Fruit fly (Drosophila melanogaster) whole organism, embryonic: ENCODE data around the gene CG33969.

Experiments
- Bgb ChIP-seq: fragments of 200-800 bp; sonication (Bioruptor generic); IDR thresholded peaks from 2 replicates; pipeline ENCODE4 v1.3.6; 2022; ENCODE audit warnings: missing biosample characterization, missing genetic modification characterization; ENCODE audit not compliant: partially characterized antibody
- CG10565 ChIP-seq: fragments of 200-800 bp; sonication (Bioruptor generic); optimal IDR thresholded peaks from 3 replicates; lab custom pipeline; 2016; ENCODE audit warnings: missing biosample characterization, mild to moderate bottlenecking, missing genetic modification characterization
- CG12104 ChIP-seq: fragments of 200-800 bp; sonication (Bioruptor generic); optimal IDR thresholded peaks from 3 replicates; lab custom pipeline; 2016; ENCODE audit warnings: missing biosample characterization, missing genetic modification characterization
- CG12769 ChIP-seq: fragments of 200-800 bp; sonication (Bioruptor generic); optimal IDR thresholded peaks from 2 replicates; lab custom pipeline; 2019; ENCODE audit warnings: missing biosample characterization, mild to moderate bottlenecking, missing genetic modification characterization, moderate library complexity
- CG13424 ChIP-seq: fragments of 200-800 bp; sonication (Bioruptor generic); optimal IDR thresholded peaks from 2 replicates; lab custom pipeline; 2019; ENCODE audit warnings: missing biosample characterization, mild to moderate bottlenecking, missing genetic modification characterization, moderate library complexity
- CG14050 ChIP-seq: fragments of 200-800 bp; sonication (Bioruptor generic); IDR thresholded peaks from 3 replicates; pipeline ENCODE4 v1.3.6; 2022; ENCODE audit warnings: missing biosample characterization, missing genetic modification characterization
- CG14667 ChIP-seq: fragments of 200-800 bp; sonication (Bioruptor generic); IDR thresholded peaks from 2 replicates; pipeline ENCODE4 v1.3.6; 2022; ENCODE audit warnings: missing biosample characterization, missing genetic modification characterization
- CG16863 ChIP-seq: fragments of 200-800 bp; sonication (Bioruptor generic); optimal IDR thresholded peaks from 3 replicates; lab custom pipeline; 2016; ENCODE audit warnings: missing biosample characterization, missing genetic modification characterization
- CG3995 ChIP-seq: fragments of 200-800 bp; sonication (Bioruptor generic); optimal IDR thresholded peaks from 3 replicates; lab custom pipeline; 2016; ENCODE audit warnings: missing biosample characterization, missing genetic modification characterization
- CG4282 ChIP-seq: fragments of 200-800 bp; sonication (Bioruptor generic); optimal IDR thresholded peaks from 2 replicates; lab custom pipeline; 2016; ENCODE audit warnings: missing biosample characterization, missing genetic modification characterization
- CG4424 ChIP-seq: fragments of 200-800 bp; sonication (Bioruptor generic); optimal IDR thresholded peaks from 3 replicates; lab custom pipeline; 2016; ENCODE audit warnings: missing biosample characterization, missing genetic modification characterization
- CG6854 ChIP-seq: fragments of 200-800 bp; sonication (Bioruptor generic); optimal IDR thresholded peaks from 3 replicates; lab custom pipeline; 2017; ENCODE audit warnings: missing biosample characterization, mild to moderate bottlenecking, missing genetic modification characterization
- CG7745 ChIP-seq: fragments of 200-800 bp; sonication (Bioruptor generic); optimal IDR thresholded peaks from 2 replicates; lab custom pipeline; 2018; ENCODE audit warnings: missing biosample characterization, mild to moderate bottlenecking, missing genetic modification characterization, moderate library complexity
- CG7928 ChIP-seq: fragments of 200-800 bp; sonication (Bioruptor generic); optimal IDR thresholded peaks from 2 replicates; lab custom pipeline; 2017; ENCODE audit warnings: missing biosample characterization, mild to moderate bottlenecking, missing genetic modification characterization
- CG8924 ChIP-seq: fragments of 200-800 bp; optimal IDR thresholded peaks from 3 replicates; lab custom pipeline; 2019; ENCODE audit warnings: missing biosample characterization, mild to moderate bottlenecking, missing genetic modification characterization, moderate library complexity
- Camta ChIP-seq: fragments of 200-800 bp; sonication (Bioruptor generic); optimal IDR thresholded peaks from 2 replicates; lab custom pipeline; 2016; ENCODE audit warnings: missing biosample characterization, missing genetic modification characterization
- D19A ChIP-seq: fragments of 200-800 bp; optimal IDR thresholded peaks from 3 replicates; lab custom pipeline; 2019; ENCODE audit warnings: missing biosample characterization, mild to moderate bottlenecking, missing genetic modification characterization, moderate library complexity
- Dad ChIP-seq: fragments of 200-800 bp; sonication (Bioruptor generic); optimal IDR thresholded peaks from 3 replicates; lab custom pipeline; 2016; ENCODE audit warnings: missing biosample characterization, missing genetic modification characterization
- Dip2 ChIP-seq: fragments of 200-800 bp; sonication (Bioruptor generic); IDR thresholded peaks from 2 replicates; pipeline ENCODE4 v1.3.6; 2022; ENCODE audit warnings: missing biosample characterization, missing genetic modification characterization
- Doc3 ChIP-seq: fragments of 200-800 bp; sonication (Bioruptor generic); IDR thresholded peaks from 3 replicates; pipeline ENCODE4 v1.3.6; 2022; ENCODE audit warnings: missing biosample characterization, missing genetic modification characterization; ENCODE audit not compliant: partially characterized antibody
- Fer3 ChIP-seq: fragments of 200-800 bp; sonication (Bioruptor generic); optimal IDR thresholded peaks from 2 replicates; lab custom pipeline; 2018; ENCODE audit warnings: missing biosample characterization, mild to moderate bottlenecking, missing genetic modification characterization, moderate library complexity
- Gsc ChIP-seq: fragments of 200-800 bp; sonication (Bioruptor generic); IDR thresholded peaks from 2 replicates; pipeline ENCODE4 v1.3.6; 2022; ENCODE audit warnings: missing biosample characterization, missing genetic modification characterization
- Hmx ChIP-seq: fragments of 200-800 bp; sonication (Bioruptor generic); optimal IDR thresholded peaks from 2 replicates; lab custom pipeline; 2016; ENCODE audit warnings: missing biosample characterization, missing genetic modification characterization
- Hr3 ChIP-seq: fragments of 200-800 bp; sonication (Bioruptor generic); optimal IDR thresholded peaks from 3 replicates; lab custom pipeline; 2016; ENCODE audit warnings: missing biosample characterization, missing genetic modification characterization
- MTF-1 ChIP-seq: fragments of 200-800 bp; sonication (Bioruptor generic); optimal IDR thresholded peaks from 2 replicates; lab custom pipeline; 2018; ENCODE audit warnings: missing biosample characterization, mild to moderate bottlenecking, missing genetic modification characterization, borderline replicate concordance
- NC2β ChIP-seq: fragments of 200-800 bp; sonication (Bioruptor generic); optimal IDR thresholded peaks from 2 replicates; lab custom pipeline; 2016; ENCODE audit warnings: missing biosample characterization, missing genetic modification characterization
- Rfx ChIP-seq: fragments of 200-800 bp; sonication (Bioruptor generic); IDR thresholded peaks from 2 replicates; pipeline ENCODE4 v1.3.6; 2022; ENCODE audit warnings: missing biosample characterization, missing genetic modification characterization
- bbx ChIP-seq: fragments of 200-800 bp; sonication (Bioruptor generic); IDR thresholded peaks from 2 replicates; pipeline ENCODE4 v1.3.6; 2022; ENCODE audit warnings: missing biosample characterization, missing genetic modification characterization; ENCODE audit not compliant: partially characterized antibody
- cas ChIP-seq: fragments of 200-800 bp; sonication (Bioruptor generic); IDR thresholded peaks from 2 replicates; pipeline ENCODE4 v1.3.6; 2022; ENCODE audit warnings: missing biosample characterization, missing genetic modification characterization
- croc ChIP-seq: fragments of 200-800 bp; sonication (Bioruptor generic); conservative IDR thresholded peaks from 3 replicates; pipeline ENCODE4 v1.3.6; 2022; ENCODE audit warnings: missing biosample characterization, missing genetic modification characterization
- dm ChIP-seq: fragments of 200-800 bp; sonication (Bioruptor generic); optimal IDR thresholded peaks from 3 replicates; lab custom pipeline; 2016; ENCODE audit warnings: missing biosample characterization, missing genetic modification characterization
- emc ChIP-seq: fragments of 200-800 bp; sonication (Bioruptor generic); optimal IDR thresholded peaks from 2 replicates; lab custom pipeline; 2016; ENCODE audit warnings: missing biosample characterization, missing genetic modification characterization
- eve ChIP-seq, 2 experiments: fragments of >200 bp; optimal IDR thresholded peaks; 2 replicates each; lab custom pipeline; 2017; ENCODE audit warnings: missing biosample characterization in 2 of 2, missing genetic modification characterization in 2 of 2
- gsb-n ChIP-seq: fragments of 200-800 bp; sonication (Bioruptor generic); optimal IDR thresholded peaks from 3 replicates; lab custom pipeline; 2018; ENCODE audit warnings: missing biosample characterization, mild to moderate bottlenecking, missing genetic modification characterization
- hbn ChIP-seq: fragments of 200-800 bp; sonication (Bioruptor generic); IDR thresholded peaks from 2 replicates; pipeline ENCODE4 v1.3.6; 2022; ENCODE audit warnings: missing biosample characterization, missing genetic modification characterization; ENCODE audit not compliant: partially characterized antibody
- her ChIP-seq: fragments of 200-800 bp; sonication (Bioruptor generic); optimal IDR thresholded peaks from 2 replicates; lab custom pipeline; 2016; ENCODE audit warnings: missing biosample characterization, missing genetic modification characterization
- kay ChIP-seq: fragments of 200-800 bp; sonication (Bioruptor generic); optimal IDR thresholded peaks from 2 replicates; lab custom pipeline; 2016; ENCODE audit warnings: missing biosample characterization, missing genetic modification characterization
- lola ChIP-seq, 3 experiments: fragments of >200 bp in 2 of 3; fragments of 200-800 bp in 1 of 3; sonication (Bioruptor generic) in 1 of 3; optimal IDR thresholded peaks; 2 replicates each; lab custom pipeline; 2017 to 2019; ENCODE audit warnings: missing biosample characterization in 3 of 3, missing genetic modification characterization in 3 of 3, mild to moderate bottlenecking in 1 of 3, moderate library complexity in 1 of 3
- onecut ChIP-seq: fragments of 200-800 bp; sonication (Bioruptor generic); IDR thresholded peaks from 2 replicates; pipeline ENCODE4 v1.3.6; 2022; ENCODE audit warnings: missing biosample characterization, missing genetic modification characterization
- pan ChIP-seq, 4 experiments: fragments of >200 bp in 3 of 4; fragments of 200-800 bp in 1 of 4; sonication (Bioruptor generic) in 1 of 4; optimal IDR thresholded peaks in 3 of 4; IDR thresholded peaks in 1 of 4; 2 replicates each; pipeline versions ENCODE4 v1.3.6 to Lab custom; 2017 to 2022; ENCODE audit warnings: missing biosample characterization in 2 of 4, missing genetic modification characterization in 2 of 4, mixed read lengths in 1 of 4
- pb ChIP-seq: fragments of 200-800 bp; sonication (Bioruptor generic); optimal IDR thresholded peaks from 3 replicates; lab custom pipeline; 2016; ENCODE audit warnings: missing biosample characterization, missing genetic modification characterization
- pho ChIP-seq: fragments of 200-800 bp; sonication (Bioruptor generic); optimal IDR thresholded peaks from 2 replicates; lab custom pipeline; 2016; ENCODE audit warnings: missing biosample characterization, missing genetic modification characterization
- pita ChIP-seq: fragments of 200-800 bp; sonication (Bioruptor generic); optimal IDR thresholded peaks from 2 replicates; lab custom pipeline; 2017; ENCODE audit warnings: missing biosample characterization, mild to moderate bottlenecking, missing genetic modification characterization
- sima ChIP-seq: fragments of 200-800 bp; sonication (Bioruptor generic); optimal IDR thresholded peaks from 2 replicates; lab custom pipeline; 2016; ENCODE audit warnings: missing biosample characterization, missing genetic modification characterization
- slou ChIP-seq: fragments of 200-800 bp; sonication (Bioruptor generic); optimal IDR thresholded peaks from 3 replicates; lab custom pipeline; 2016; ENCODE audit warnings: missing biosample characterization, missing genetic modification characterization
- slp2 ChIP-seq: fragments of 200-800 bp; sonication (Bioruptor generic); optimal IDR thresholded peaks from 2 replicates; lab custom pipeline; 2016; ENCODE audit warnings: missing biosample characterization, missing genetic modification characterization
- tap ChIP-seq: fragments of 200-800 bp; optimal IDR thresholded peaks from 3 replicates; lab custom pipeline; 2019; ENCODE audit warnings: missing biosample characterization, mild to moderate bottlenecking, missing genetic modification characterization, moderate library complexity
- z ChIP-seq: fragments of 200-800 bp; sonication (Bioruptor generic); IDR thresholded peaks from 3 replicates; pipeline ENCODE4 v1.3.6; 2022; ENCODE audit warnings: missing biosample characterization, missing genetic modification characterization
- zfh1 ChIP-seq: fragments of 200-800 bp; sonication (Bioruptor generic); IDR thresholded peaks from 3 replicates; pipeline ENCODE4 v1.3.6; 2022; ENCODE audit warnings: missing biosample characterization, missing genetic modification characterization

CG33969 gene

dm6 chr3L:20375878-20376563 is 17.3 kb downstream of the CG33969 start, which contains the start of the genes Ide and RhoBTB (continued):
- TF ChIP-seq CG7928 (peak; percentile 57), CG4424 (GFP tag; lab: Kevin White, UChicago) (peak; percentile 66), CG4282 (GFP tag; lab: Kevin White, UChicago) (no peak), Dad (GFP tag; lab: Kevin White, UChicago) (peak; percentile 45), CG3995 (GFP tag; lab: Kevin White, UChicago) (peak; percentile 99), MTF-1 (GFP tag; lab: Kevin White, UChicago) (no peak), pan (optimal IDR thresholded peaks at IDR 0.05; lab: Kevin White, UChicago) (no peak), pan (GFP tag; optimal IDR thresholded peaks at IDR 0.05 in 1 of 2, IDR thresholded peaks at IDR 0.05 in 1 of 2) (peak in 1 of 2 experiments; percentile 58), CG8924 (peak; percentile 76), emc (GFP tag; lab: Kevin White, UChicago) (peak; percentile 49), CG16863 (peak; percentile 70), sima (GFP tag; lab: Kevin White, UChicago) (no peak), lola (GFP tag; optimal IDR thresholded peaks at IDR 0.05; lab: Kevin White, UChicago) (peak in 1 of 3 experiments; percentile 79), bbx (GFP tag; lab: Robert Waterston, UW) (no peak), CG7745 (tag; lab: Kevin White, UChicago) (no peak), CG13424 (tag; lab: Kevin White, UChicago) (peak; percentile 87), dm (GFP tag; lab: Kevin White, UChicago) (peak; percentile 72), Camta (GFP tag; lab: Kevin White, UChicago) (peak; percentile 85), Doc3 (no peak), onecut (GFP tag; lab: Robert Waterston, UW) (no peak), Hr3 (GFP tag; lab: Kevin White, UChicago) (peak; percentile 88), eve (GFP tag; optimal IDR thresholded peaks at IDR 0.05; lab: Kevin White, UChicago) (no peak), pb (GFP tag; lab: Kevin White, UChicago) (peak; percentile 61), her (GFP tag; lab: Kevin White, UChicago) (peak; percentile 53), kay (GFP tag; lab: Kevin White, UChicago) (peak; percentile 73), croc (peak; percentile 48), hbn (GFP tag; lab: Robert Waterston, UW) (no peak), tap (tag; lab: Kevin White, UChicago) (no peak), pho (GFP tag; lab: Kevin White, UChicago) (peak; percentile 92), NC2β (GFP tag; lab: Kevin White, UChicago) (peak; percentile 66), CG12104 (peak; percentile 69), pita (GFP tag; lab: Kevin White, UChicago) (no peak), D19A (no peak), Gsc (GFP tag; lab: Robert Waterston, UW) (peak; percentile 43; the same call in 1 of the 2 replicates), CG14050 (GFP tag; lab: Robert Waterston, UW) (peak; percentile 33; the same call in 1 of the 3 replicates), Rfx (GFP tag; lab: Robert Waterston, UW) (peak; percentile 86), z (GFP tag; lab: Robert Waterston, UW) (no peak), Dip2 (GFP tag; lab: Robert Waterston, UW) (peak; percentile 31; the same call in 1 of the 2 replicates), CG12769 (tag; lab: Kevin White, UChicago) (peak; percentile 77), zfh1 (GFP tag; lab: Robert Waterston, UW) (peak; percentile 48; the same call in 1 of the 3 replicates), gsb-n (tag; lab: Kevin White, UChicago) (no peak), cas (0 out of 2 replicates have a peak, but pooled peaks have one; percentile 8), Fer3 (peak; percentile 78), CG6854 (GFP tag; lab: Kevin White, UChicago) (no peak), Hmx (no peak), CG10565 (GFP tag; lab: Kevin White, UChicago) (no peak), CG14667 (GFP tag; lab: Robert Waterston, UW) (peak; percentile 58), slou (GFP tag; lab: Kevin White, UChicago) (peak; percentile 70), Bgb (GFP tag; lab: Robert Waterston, UW) (peak; percentile 34; the same call in 1 of the 2 replicates), slp2 (GFP tag; lab: Kevin White, UChicago) (peak; percentile 59)
